Worm (Caenorhabditis elegans) whole organism, L3 larva: Measurements from ENCODE around the gene K07E3.4.

Source experiments
- ama-1 ChIP-seq: fragments of 150-350 bp; optimal IDR thresholded peaks from 2 replicates; lab custom pipeline; 2018
- ceh-28 ChIP-seq: fragments of 150-350 bp; optimal IDR thresholded peaks from 2 replicates; lab custom pipeline; 2014; ENCODE audit warnings: missing biosample characterization, missing genetic modification reagents, missing genetic modification characterization
- ceh-82 ChIP-seq: fragments of 150-350 bp; optimal IDR thresholded peaks from 2 replicates; lab custom pipeline; 2014; ENCODE audit warnings: missing biosample characterization, missing genetic modification characterization
- ceh-9 ChIP-seq: sonication (generic microtip); optimal IDR thresholded peaks from 2 replicates; lab custom pipeline; 2018; ENCODE audit warnings: missing biosample characterization, missing genetic modification characterization
- egl-5 ChIP-seq: fragments of 150-350 bp; optimal IDR thresholded peaks from 2 replicates; lab custom pipeline; 2017; ENCODE audit warnings: missing biosample characterization, missing genetic modification reagents, missing genetic modification characterization, inconsistent platforms
- elt-1 ChIP-seq: fragments of 150-350 bp; optimal IDR thresholded peaks from 2 replicates; lab custom pipeline; 2014; ENCODE audit warnings: missing biosample characterization, missing genetic modification characterization
- elt-2 ChIP-seq: sonication (generic microtip); optimal IDR thresholded peaks from 2 replicates; lab custom pipeline; 2016; ENCODE audit warnings: missing genetic modification reagents, mild to moderate bottlenecking, missing genetic modification characterization, missing compliant biosample characterization
- elt-3 ChIP-seq, 3 experiments: fragments of 150-350 bp in 1 of 3; sonication (generic microtip) in 2 of 3; optimal IDR thresholded peaks; 2 replicates in 2 of 3; 4 replicates in 1 of 3; lab custom pipeline; 2014 to 2017; ENCODE audit warnings: missing biosample characterization in 3 of 3, missing genetic modification characterization in 3 of 3
- eor-1 ChIP-seq, 2 experiments: fragments of 150-350 bp; optimal IDR thresholded peaks; 2 replicates each; lab custom pipeline; 2014 to 2018; ENCODE audit warnings: missing biosample characterization in 2 of 2, missing genetic modification characterization in 2 of 2
- fkh-10 ChIP-seq: sonication (generic microtip); optimal IDR thresholded peaks from 2 replicates; lab custom pipeline; 2017; ENCODE audit warnings: missing biosample characterization, missing genetic modification reagents, missing genetic modification characterization
- fkh-2 ChIP-seq: fragments of 150-350 bp; optimal IDR thresholded peaks from 2 replicates; lab custom pipeline; 2014; ENCODE audit warnings: missing biosample characterization, missing genetic modification reagents, missing genetic modification characterization
- fos-1 ChIP-seq: fragments of 150-350 bp; optimal IDR thresholded peaks from 2 replicates; lab custom pipeline; 2014; ENCODE audit warnings: missing biosample characterization, missing genetic modification characterization
- hmg-11 ChIP-seq: sonication (generic microtip); optimal IDR thresholded peaks from 2 replicates; lab custom pipeline; 2016; ENCODE audit warnings: missing genetic modification characterization, missing compliant biosample characterization
- jun-1 ChIP-seq: fragments of 150-350 bp; optimal IDR thresholded peaks from 2 replicates; lab custom pipeline; 2014; ENCODE audit warnings: missing biosample characterization, missing genetic modification reagents, missing genetic modification characterization
- lin-15B ChIP-seq: fragments of 150-350 bp; optimal IDR thresholded peaks from 2 replicates; lab custom pipeline; 2014; ENCODE audit warnings: missing biosample characterization, missing genetic modification characterization
- lsy-12 ChIP-seq: sonication (generic microtip); optimal IDR thresholded peaks from 2 replicates; lab custom pipeline; 2016; ENCODE audit warnings: mild to moderate bottlenecking, missing genetic modification characterization, missing compliant biosample characterization
- mdl-1 ChIP-seq: fragments of 150-350 bp; optimal IDR thresholded peaks from 2 replicates; lab custom pipeline; 2014; ENCODE audit warnings: missing biosample characterization, missing genetic modification characterization
- mml-1 ChIP-seq: fragments of 150-350 bp; sonication (generic microtip); optimal IDR thresholded peaks from 3 replicates; lab custom pipeline; 2014; ENCODE audit warnings: missing biosample characterization, missing genetic modification characterization
- nfya-1 ChIP-seq: sonication (generic microtip); optimal IDR thresholded peaks from 2 replicates; lab custom pipeline; 2017; ENCODE audit warnings: missing genetic modification characterization, mild to moderate bottlenecking, missing compliant biosample characterization, antibody characterized with exemption, moderate library complexity; ENCODE audit not compliant: insufficient read depth
- nhr-12 ChIP-seq: fragments of 150-350 bp; optimal IDR thresholded peaks from 2 replicates; lab custom pipeline; 2014; ENCODE audit warnings: missing biosample characterization, missing genetic modification characterization
- nhr-25 ChIP-seq: sonication (generic microtip); optimal IDR thresholded peaks from 2 replicates; lab custom pipeline; 2017; ENCODE audit warnings: missing biosample characterization, missing genetic modification characterization
- nhr-43 ChIP-seq: sonication (generic microtip); optimal IDR thresholded peaks from 2 replicates; lab custom pipeline; 2016; ENCODE audit warnings: mild to moderate bottlenecking, missing genetic modification characterization, missing compliant biosample characterization; ENCODE audit not compliant: poor library complexity, severe bottlenecking
- nhr-76 ChIP-seq: fragments of 150-350 bp; sonication (generic microtip); optimal IDR thresholded peaks from 5 replicates; lab custom pipeline; 2014; ENCODE audit warnings: missing biosample characterization, missing genetic modification characterization
- nhr-77 ChIP-seq: fragments of 150-350 bp; optimal IDR thresholded peaks from 2 replicates; lab custom pipeline; 2014; ENCODE audit warnings: missing biosample characterization, missing genetic modification characterization
- pha-4 ChIP-seq: fragments of 150-350 bp; optimal IDR thresholded peaks from 2 replicates; lab custom pipeline; 2014; ENCODE audit warnings: missing biosample characterization, missing genetic modification reagents, missing genetic modification characterization
- pqm-1 ChIP-seq: fragments of 150-350 bp; optimal IDR thresholded peaks from 2 replicates; lab custom pipeline; 2017; ENCODE audit warnings: missing biosample characterization, missing genetic modification characterization, inconsistent platforms
- skn-1 ChIP-seq: fragments of 150-350 bp; optimal IDR thresholded peaks from 2 replicates; lab custom pipeline; 2014; ENCODE audit warnings: missing biosample characterization, missing genetic modification characterization
- snpc-4 ChIP-seq: fragments of 150-350 bp; optimal IDR thresholded peaks from 2 replicates; lab custom pipeline; 2014; ENCODE audit warnings: missing biosample characterization, missing genetic modification characterization
- tbx-2 ChIP-seq: sonication (generic microtip); optimal IDR thresholded peaks from 2 replicates; lab custom pipeline; 2016; ENCODE audit warnings: mild to moderate bottlenecking, missing genetic modification characterization, missing compliant biosample characterization
- unc-62 ChIP-seq: fragments of 150-350 bp; sonication (generic microtip); optimal IDR thresholded peaks from 4 replicates; lab custom pipeline; 2014; ENCODE audit warnings: missing biosample characterization, missing genetic modification reagents, missing genetic modification characterization
- zag-1 ChIP-seq: fragments of 150-350 bp; optimal IDR thresholded peaks from 2 replicates; lab custom pipeline; 2014; ENCODE audit warnings: missing biosample characterization, missing genetic modification characterization
- ztf-11 ChIP-seq: fragments of 150-350 bp; optimal IDR thresholded peaks from 2 replicates; lab custom pipeline; 2014; ENCODE audit warnings: missing biosample characterization, missing genetic modification characterization

Gene K07E3.4

DNA sequence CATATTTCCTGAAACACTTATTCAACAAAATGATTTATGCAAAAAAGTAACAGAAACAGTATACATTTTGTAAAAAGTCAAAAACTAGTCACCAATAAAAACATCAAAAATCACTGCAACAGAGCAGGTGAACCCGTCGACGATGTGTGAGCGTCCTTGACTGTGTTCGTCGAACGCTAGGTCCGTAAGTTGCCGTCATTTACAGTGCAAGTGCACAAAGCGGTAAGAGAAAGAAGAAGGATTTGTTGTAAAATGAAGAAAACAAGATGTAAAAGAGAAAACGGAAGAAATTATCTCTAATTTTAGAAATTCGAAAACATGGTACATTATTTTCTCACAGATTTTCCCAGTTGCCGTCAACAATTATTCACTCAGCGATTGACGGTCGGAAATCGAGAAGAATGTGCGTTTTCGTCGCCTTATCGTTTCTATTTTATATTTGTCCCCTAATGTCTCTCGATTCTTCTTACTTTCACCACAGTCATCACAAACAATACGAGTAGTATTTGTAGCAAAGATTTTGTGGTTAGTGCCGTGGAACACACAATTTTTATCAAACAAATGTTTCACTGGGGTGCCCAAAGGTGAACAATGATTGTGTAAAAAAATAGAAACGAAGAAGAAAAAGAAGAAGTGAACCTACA is 5.6 kb upstream of the K07E3.4 start:
- TF ChIP-seq ceh-9 (tag; lab: Kevin White, UChicago) (no peak), ztf-11 (tag; lab: Kevin White, UChicago) (no peak), nhr-77 (tag; lab: Kevin White, UChicago) (no peak), elt-2 (tag; lab: Kevin White, UChicago) (peak; percentile 82), egl-5 (tag; lab: Kevin White, UChicago) (no peak), nhr-25 (tag; lab: Kevin White, UChicago) (peak; percentile 73), elt-1 (tag; lab: Kevin White, UChicago) (no peak), pqm-1 (peak; percentile 63), hmg-11 (tag; lab: Kevin White, UChicago) (peak; percentile 7), tbx-2 (tag; lab: Kevin White, UChicago) (no peak), skn-1 (tag; lab: Kevin White, UChicago) (no peak), unc-62 (GFP tag; lab: Kevin White, UChicago) (no peak), nhr-43 (tag; lab: Kevin White, UChicago) (peak; percentile 52), eor-1 (tag; optimal IDR thresholded peaks at IDR 0.05; lab: Kevin White, UChicago) (no peak), nfya-1 (tag; lab: Kevin White, UChicago) (no peak), pha-4 (tag; lab: Kevin White, UChicago) (peak; percentile 47), lsy-12 (tag; lab: Kevin White, UChicago) (no peak), jun-1 (peak; percentile 11), ceh-82 (tag; lab: Kevin White, UChicago) (no peak)

DNA sequence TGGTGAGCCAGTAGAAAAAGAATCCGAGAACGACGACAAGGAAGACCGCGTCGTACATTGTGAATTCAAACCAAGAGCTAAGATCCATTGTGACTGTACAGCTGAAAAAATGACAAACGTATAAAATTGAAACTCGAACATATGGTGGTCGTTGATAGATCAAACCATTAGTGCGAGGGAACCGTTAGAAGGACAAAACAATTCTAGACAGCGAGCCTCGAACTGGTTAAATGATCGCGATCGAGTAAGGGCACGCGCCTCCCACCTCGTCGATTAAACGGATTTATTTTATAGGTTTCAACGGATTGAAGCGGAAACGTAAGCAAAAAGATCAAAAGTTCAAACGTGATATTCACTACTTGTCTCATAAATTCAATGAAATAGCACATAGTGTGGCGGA is 4.7 kb upstream of the K07E3.4 start, which contains the start of gene vem-1:
Gene vem-1, minus strand, starts transcription at position 101 of the 400 bp plus-strand sequence.
- TF ChIP-seq fkh-10 (GFP tag; lab: Kevin White, UChicago): no peak
- TF ChIP-seq mml-1 (tag; lab: Kevin White, UChicago): no peak
- no peak for TF ChIP-seq nhr-12 (tag; lab: Kevin White, UChicago)
- TF ChIP-seq snpc-4: no peak
- TF ChIP-seq fkh-2 (tag; lab: Kevin White, UChicago): no peak
- TF ChIP-seq nhr-76 (tag; lab: Kevin White, UChicago): no peak
- TF ChIP-seq ama-1: no peak
- no peak for TF ChIP-seq nhr-77 (tag; lab: Kevin White, UChicago)
- TF ChIP-seq nhr-25 (tag; lab: Kevin White, UChicago): no peak
- no peak for TF ChIP-seq lin-15B
- TF ChIP-seq zag-1 (tag; lab: Kevin White, UChicago): no peak
- no peak for TF ChIP-seq mdl-1 (tag; lab: Kevin White, UChicago)
- no peak for TF ChIP-seq pqm-1

ce11 chrX:8086725-8087641 is 3.2 kb upstream of the K07E3.4 start:
- peak; percentile 63 for TF ChIP-seq ceh-28
- TF ChIP-seq fos-1 (tag; lab: Kevin White, UChicago): peak; percentile 3
- TF ChIP-seq nhr-77 (tag; lab: Kevin White, UChicago): no peak

DNA sequence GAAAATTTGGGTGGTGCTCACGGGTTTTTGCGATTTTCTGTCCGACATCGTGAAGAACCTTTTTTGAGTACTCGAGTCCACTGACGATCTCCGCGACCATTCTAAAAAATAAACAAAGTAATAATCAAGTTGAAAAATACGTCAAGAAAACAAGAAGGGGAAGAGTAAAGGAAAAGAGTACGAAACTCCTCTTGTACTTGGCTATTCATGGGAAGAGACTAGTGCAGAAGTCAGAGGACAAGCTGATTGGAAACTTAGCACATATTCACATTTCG is 2.6 kb upstream of the K07E3.4 start, which contains the start of gene dao-3:
Gene dao-3, minus strand, starts transcription at position 101 of the 275 bp plus-strand sequence.
- TF ChIP-seq ama-1 (no peak), pha-4 (tag; lab: Kevin White, UChicago) (no peak), nhr-43 (tag; lab: Kevin White, UChicago) (no peak), unc-62 (GFP tag; lab: Kevin White, UChicago) (no peak), elt-3 (tag; optimal IDR thresholded peaks at IDR 0.05; lab: Kevin White, UChicago) (no peak), elt-1 (tag; lab: Kevin White, UChicago) (no peak), ceh-28 (no peak), nhr-25 (tag; lab: Kevin White, UChicago) (no peak), pqm-1 (no peak)
